Fruit fly (Drosophila melanogaster) whole organism, embryonic: Measurements from ENCODE around the gene Indy.

Experiments
- Asciz ChIP-seq: fragments of 200-800 bp; sonication (Bioruptor generic); optimal IDR thresholded peaks from 2 replicates; lab custom pipeline; 2017; ENCODE audit warnings: missing biosample characterization, mild to moderate bottlenecking, missing genetic modification characterization, missing genetic modification reagents
- B-H1 ChIP-seq: fragments of 200-800 bp; sonication (Bioruptor generic); IDR thresholded peaks from 3 replicates; pipeline ENCODE4 v1.3.6; 2022; ENCODE audit warnings: missing biosample characterization, missing genetic modification characterization
- CG10959 ChIP-seq: fragments of 200-800 bp; sonication (Bioruptor generic); IDR thresholded peaks from 2 replicates; pipeline ENCODE4 v1.3.6; 2022; ENCODE audit warnings: missing biosample characterization, missing genetic modification characterization
- CG11695 ChIP-seq: fragments of 200-800 bp; sonication (Bioruptor generic); IDR thresholded peaks from 3 replicates; pipeline ENCODE4 v1.3.6; 2022; ENCODE audit warnings: missing biosample characterization, missing genetic modification characterization
- CG12104 ChIP-seq: fragments of 200-800 bp; sonication (Bioruptor generic); optimal IDR thresholded peaks from 3 replicates; lab custom pipeline; 2016; ENCODE audit warnings: missing biosample characterization, missing genetic modification characterization
- CG12391 ChIP-seq: fragments of 200-800 bp; sonication (Bioruptor generic); optimal IDR thresholded peaks from 3 replicates; lab custom pipeline; 2018; ENCODE audit warnings: missing biosample characterization, mild to moderate bottlenecking, missing genetic modification characterization, moderate library complexity
- CG12744 ChIP-seq: fragments of 200-800 bp; sonication (Bioruptor generic); optimal IDR thresholded peaks from 2 replicates; lab custom pipeline; 2016; ENCODE audit warnings: missing biosample characterization, missing genetic modification characterization
- CG14710 ChIP-seq: fragments of 200-800 bp; sonication (Bioruptor generic); optimal IDR thresholded peaks from 3 replicates; lab custom pipeline; 2019; ENCODE audit warnings: missing biosample characterization, mild to moderate bottlenecking, missing genetic modification characterization, moderate library complexity
- CG17385 ChIP-seq: fragments of 200-800 bp; sonication (Bioruptor generic); optimal IDR thresholded peaks from 3 replicates; lab custom pipeline; 2018; ENCODE audit warnings: missing biosample characterization, mild to moderate bottlenecking, missing genetic modification characterization
- CG17829 ChIP-seq: fragments of 200-800 bp; optimal IDR thresholded peaks from 2 replicates; lab custom pipeline; 2019; ENCODE audit warnings: missing biosample characterization, mild to moderate bottlenecking, missing genetic modification characterization, moderate library complexity
- CG1792 ChIP-seq: fragments of 200-800 bp; sonication (Bioruptor generic); optimal IDR thresholded peaks from 2 replicates; lab custom pipeline; 2016; ENCODE audit warnings: missing biosample characterization, missing genetic modification characterization
- CG30431 ChIP-seq: fragments of 200-800 bp; sonication (Bioruptor generic); optimal IDR thresholded peaks from 2 replicates; lab custom pipeline; 2017; ENCODE audit warnings: missing biosample characterization, missing genetic modification characterization
- CG3995 ChIP-seq: fragments of 200-800 bp; sonication (Bioruptor generic); optimal IDR thresholded peaks from 3 replicates; lab custom pipeline; 2016; ENCODE audit warnings: missing biosample characterization, missing genetic modification characterization
- CG5953 ChIP-seq: fragments of 200-800 bp; sonication (Bioruptor generic); IDR thresholded peaks from 2 replicates; pipeline ENCODE4 v1.3.6; 2022; ENCODE audit warnings: missing biosample characterization, missing genetic modification characterization
- CG6175 ChIP-seq: fragments of 200-800 bp; sonication (Bioruptor generic); IDR thresholded peaks from 3 replicates; pipeline ENCODE4 v1.3.6; 2022; ENCODE audit warnings: missing biosample characterization, missing genetic modification characterization
- CG6272 ChIP-seq: fragments of 200-800 bp; sonication (Bioruptor generic); IDR thresholded peaks from 2 replicates; pipeline ENCODE4 v1.3.6; 2022; ENCODE audit warnings: missing biosample characterization, missing genetic modification characterization
- CG6813 ChIP-seq: fragments of 200-800 bp; sonication (Bioruptor generic); optimal IDR thresholded peaks from 2 replicates; lab custom pipeline; 2017; ENCODE audit warnings: missing biosample characterization, missing genetic modification characterization, mild to moderate bottlenecking, moderate library complexity, missing genetic modification reagents
- CG8765 ChIP-seq: fragments of 200-800 bp; sonication (Bioruptor generic); IDR thresholded peaks from 2 replicates; pipeline ENCODE4 v1.3.6; 2022; ENCODE audit warnings: missing biosample characterization, missing genetic modification characterization
- CG9609 ChIP-seq: fragments of 200-800 bp; sonication (Bioruptor generic); optimal IDR thresholded peaks from 3 replicates; lab custom pipeline; 2016; ENCODE audit warnings: missing biosample characterization, missing genetic modification characterization
- D ChIP-seq, 2 experiments: fragments of 200-800 bp in 1 of 2; fragments of >200 bp in 1 of 2; sonication (Bioruptor generic) in 1 of 2; optimal IDR thresholded peaks; 2 replicates in 1 of 2; 3 replicates in 1 of 2; lab custom pipeline; 2017; ENCODE audit warnings: mild to moderate bottlenecking in 1 of 2, missing biosample characterization in 1 of 2, missing genetic modification characterization in 1 of 2, missing genetic modification reagents in 1 of 2
- Deaf1 ChIP-seq: fragments of 200-800 bp; optimal IDR thresholded peaks from 3 replicates; lab custom pipeline; 2019; ENCODE audit warnings: missing biosample characterization, mild to moderate bottlenecking, missing genetic modification characterization, moderate library complexity
- Dek ChIP-seq: fragments of 200-800 bp; sonication (Bioruptor generic); optimal IDR thresholded peaks from 3 replicates; lab custom pipeline; 2019; ENCODE audit warnings: missing biosample characterization, mild to moderate bottlenecking, missing genetic modification characterization, moderate library complexity
- Fer1 ChIP-seq: fragments of 200-800 bp; sonication (Bioruptor generic); optimal IDR thresholded peaks from 2 replicates; lab custom pipeline; 2017; ENCODE audit warnings: missing biosample characterization, mild to moderate bottlenecking, missing genetic modification characterization
- NC2β ChIP-seq: fragments of 200-800 bp; sonication (Bioruptor generic); optimal IDR thresholded peaks from 2 replicates; lab custom pipeline; 2016; ENCODE audit warnings: missing biosample characterization, missing genetic modification characterization
- NFAT ChIP-seq: fragments of 200-800 bp; sonication (Bioruptor generic); IDR thresholded peaks from 2 replicates; pipeline ENCODE4 v1.3.6; 2022; ENCODE audit warnings: missing biosample characterization, missing genetic modification characterization
- Side ChIP-seq: fragments of 200-800 bp; sonication (Bioruptor generic); optimal IDR thresholded peaks from 2 replicates; lab custom pipeline; 2016; ENCODE audit warnings: missing biosample characterization, missing genetic modification characterization
- Six4 ChIP-seq: fragments of 200-800 bp; sonication (Bioruptor generic); optimal IDR thresholded peaks from 2 replicates; lab custom pipeline; 2016; ENCODE audit warnings: missing biosample characterization, missing genetic modification characterization
- Spps ChIP-seq: fragments of 200-800 bp; sonication (Bioruptor generic); optimal IDR thresholded peaks from 2 replicates; lab custom pipeline; 2018; ENCODE audit warnings: missing biosample characterization, mild to moderate bottlenecking, missing genetic modification characterization
- Sry-δ ChIP-seq: fragments of 200-800 bp; sonication (Bioruptor generic); optimal IDR thresholded peaks from 2 replicates; lab custom pipeline; 2016; ENCODE audit warnings: missing biosample characterization, missing genetic modification characterization
- Stat92E ChIP-seq, 3 experiments: fragments of >200 bp in 2 of 3; fragments of 200-800 bp in 1 of 3; sonication (Bioruptor generic) in 1 of 3; optimal IDR thresholded peaks; 2 replicates each; lab custom pipeline; 2017 to 2019; ENCODE audit warnings: missing biosample characterization in 3 of 3, missing genetic modification characterization in 3 of 3, mild to moderate bottlenecking in 1 of 3, moderate library complexity in 1 of 3
- TFAM ChIP-seq: fragments of 200-800 bp; sonication (Bioruptor generic); optimal IDR thresholded peaks from 2 replicates; lab custom pipeline; 2017; ENCODE audit warnings: missing biosample characterization, missing genetic modification characterization, inconsistent platforms
- ap ChIP-seq: fragments of 200-800 bp; sonication (Bioruptor generic); IDR thresholded peaks from 2 replicates; pipeline ENCODE4 v1.3.6; 2022; ENCODE audit warnings: missing biosample characterization, missing genetic modification characterization
- bab2 ChIP-seq: fragments of 200-800 bp; sonication (Bioruptor generic); optimal IDR thresholded peaks from 2 replicates; lab custom pipeline; 2016; ENCODE audit warnings: missing biosample characterization, missing genetic modification characterization
- bowl ChIP-seq: fragments of 200-800 bp; sonication (Bioruptor generic); IDR thresholded peaks from 2 replicates; pipeline ENCODE4 v1.3.6; 2022; ENCODE audit warnings: missing biosample characterization, missing genetic modification characterization
- chn ChIP-seq: fragments of 200-800 bp; sonication (Bioruptor generic); optimal IDR thresholded peaks from 2 replicates; lab custom pipeline; 2016; ENCODE audit warnings: missing biosample characterization, missing genetic modification characterization
- dm ChIP-seq: fragments of 200-800 bp; sonication (Bioruptor generic); optimal IDR thresholded peaks from 3 replicates; lab custom pipeline; 2016; ENCODE audit warnings: missing biosample characterization, missing genetic modification characterization
- emc ChIP-seq: fragments of 200-800 bp; sonication (Bioruptor generic); optimal IDR thresholded peaks from 2 replicates; lab custom pipeline; 2016; ENCODE audit warnings: missing biosample characterization, missing genetic modification characterization
- en ChIP-seq: fragments of 200-800 bp; sonication (Bioruptor generic); optimal IDR thresholded peaks from 2 replicates; lab custom pipeline; 2016; ENCODE audit warnings: missing biosample characterization, missing genetic modification characterization
- eyg ChIP-seq: fragments of 200-800 bp; sonication (Bioruptor generic); optimal IDR thresholded peaks from 3 replicates; lab custom pipeline; 2016; ENCODE audit warnings: missing biosample characterization, missing genetic modification characterization
- fd96Cb ChIP-seq: fragments of 200-800 bp; sonication (Bioruptor generic); optimal IDR thresholded peaks from 2 replicates; lab custom pipeline; 2018; ENCODE audit warnings: missing biosample characterization, mild to moderate bottlenecking, missing genetic modification characterization, moderate library complexity
- ftz-f1 ChIP-seq: fragments of 200-800 bp; sonication (Bioruptor generic); optimal IDR thresholded peaks from 2 replicates; lab custom pipeline; 2016; ENCODE audit warnings: missing biosample characterization, missing genetic modification characterization
- gcm ChIP-seq: fragments of 200-800 bp; sonication (Bioruptor generic); optimal IDR thresholded peaks from 2 replicates; lab custom pipeline; 2019; ENCODE audit warnings: missing biosample characterization, mild to moderate bottlenecking, missing genetic modification characterization, moderate library complexity
- hkb ChIP-seq, 2 experiments: fragments of 200-800 bp in 1 of 2; fragments of >200 bp in 1 of 2; sonication (Bioruptor generic) in 1 of 2; IDR thresholded peaks in 1 of 2; optimal IDR thresholded peaks in 1 of 2; 2 replicates each; pipeline versions ENCODE4 v1.3.6 to Lab custom; 2017 to 2022; ENCODE audit warnings: missing biosample characterization in 1 of 2, missing genetic modification characterization in 1 of 2
- hth ChIP-seq: fragments of >200 bp; optimal IDR thresholded peaks from 2 replicates; lab custom pipeline; 2017; ENCODE audit warnings: inconsistent platforms
- lab ChIP-seq: fragments of 200-800 bp; sonication (Bioruptor generic); optimal IDR thresholded peaks from 3 replicates; lab custom pipeline; 2017; ENCODE audit warnings: missing biosample characterization, missing genetic modification characterization, mild to moderate bottlenecking, moderate library complexity, missing genetic modification reagents
- mirr ChIP-seq: fragments of 200-800 bp; sonication (Bioruptor generic); optimal IDR thresholded peaks from 3 replicates; lab custom pipeline; 2018; ENCODE audit warnings: missing biosample characterization, mild to moderate bottlenecking, missing genetic modification characterization
- mld ChIP-seq: fragments of 200-800 bp; sonication (Bioruptor generic); IDR thresholded peaks from 3 replicates; pipeline ENCODE4 v1.3.6; 2022; ENCODE audit warnings: missing biosample characterization, missing genetic modification characterization; ENCODE audit not compliant: partially characterized antibody
- pzg ChIP-seq: fragments of 200-800 bp; sonication (Bioruptor generic); optimal IDR thresholded peaks from 3 replicates; lab custom pipeline; 2018; ENCODE audit warnings: missing biosample characterization, mild to moderate bottlenecking, missing genetic modification characterization, moderate library complexity
- ttk ChIP-seq: fragments of 200-800 bp; sonication (Bioruptor generic); IDR thresholded peaks from 2 replicates; pipeline ENCODE4 v2.1.2; 2022; ENCODE audit warnings: missing biosample characterization, missing genetic modification characterization
- wor ChIP-seq: fragments of 200-800 bp; sonication (Bioruptor generic); IDR thresholded peaks from 2 replicates; pipeline ENCODE4 v1.3.6; 2022; ENCODE audit warnings: missing biosample characterization, missing genetic modification characterization
- zfh2 ChIP-seq: fragments of 200-800 bp; sonication (Bioruptor generic); optimal IDR thresholded peaks from 2 replicates; lab custom pipeline; 2016; ENCODE audit warnings: missing biosample characterization, missing genetic modification characterization

The Indy gene

dm6 chr3L:18801194-18801695, 44.8 kb downstream of the Indy start, which contains the start of gene ftz-f1 (continued):
- TF ChIP-seq CG30431 (GFP tag; lab: Kevin White, UChicago): no peak
- TF ChIP-seq hkb (optimal IDR thresholded peaks at IDR 0.05; lab: Kevin White, UChicago): no peak
- 0 out of 2 replicates have a peak, but pooled peaks have one; percentile 11 for TF ChIP-seq hkb (GFP tag; IDR thresholded peaks at IDR 0.05; lab: Robert Waterston, UW)
- TF ChIP-seq emc: no peak
- TF ChIP-seq CG17829 (tag; lab: Kevin White, UChicago): peak; percentile 47
- TF ChIP-seq wor (GFP tag; lab: Robert Waterston, UW): no peak
- TF ChIP-seq ttk (GFP tag; lab: Robert Waterston, UW): no peak
- no peak for TF ChIP-seq B-H1 (GFP tag; lab: Robert Waterston, UW)
- no peak for TF ChIP-seq CG10959
- TF ChIP-seq pzg (GFP tag; lab: Kevin White, UChicago): peak; percentile 89
- TF ChIP-seq mld: peak; percentile 58; the same call in 1 of the 3 replicates
- no peak for TF ChIP-seq Stat92E (GFP tag; optimal IDR thresholded peaks at IDR 0.05; lab: Kevin White, UChicago)
- no peak for TF ChIP-seq CG3995 (GFP tag; lab: Kevin White, UChicago)
- no peak for TF ChIP-seq CG6175 (GFP tag; lab: Robert Waterston, UW)
- TF ChIP-seq Spps (tag; lab: Kevin White, UChicago): no peak
- no peak for TF ChIP-seq chn
- peak; percentile 68 for TF ChIP-seq gcm (GFP tag; lab: Kevin White, UChicago)
- TF ChIP-seq hth (lab: Kevin White, UChicago): no peak
- 0 out of 2 replicates have a peak, but pooled peaks have one; percentile 22 for TF ChIP-seq NFAT (GFP tag; lab: Robert Waterston, UW)
- no peak for TF ChIP-seq lab (GFP tag; lab: Kevin White, UChicago)
- no peak for TF ChIP-seq Asciz (GFP tag; lab: Kevin White, UChicago)
- TF ChIP-seq CG5953 (GFP tag; lab: Robert Waterston, UW): no peak
- TF ChIP-seq bab2 (GFP tag; lab: Kevin White, UChicago): no peak
- TF ChIP-seq Side (GFP tag; lab: Kevin White, UChicago): peak; percentile 24
- TF ChIP-seq TFAM (GFP tag; lab: Kevin White, UChicago): no peak
- no peak for TF ChIP-seq CG11695 (GFP tag; lab: Robert Waterston, UW)
- TF ChIP-seq CG12104 (GFP tag; lab: Kevin White, UChicago): no peak
- TF ChIP-seq CG12391 (tag; lab: Kevin White, UChicago): peak; percentile 33
- peak; percentile 68 for TF ChIP-seq Sry-δ (GFP tag; lab: Kevin White, UChicago)
- TF ChIP-seq NC2β (GFP tag; lab: Kevin White, UChicago): no peak
- no peak for TF ChIP-seq eyg (GFP tag; lab: Kevin White, UChicago)
- no peak for TF ChIP-seq CG9609
- TF ChIP-seq Dek (tag; lab: Kevin White, UChicago): no peak
- TF ChIP-seq Fer1 (GFP tag; lab: Kevin White, UChicago): peak; percentile 71
- no peak for TF ChIP-seq bowl (GFP tag; lab: Robert Waterston, UW)
- peak; percentile 85 for TF ChIP-seq mirr (GFP tag; lab: Kevin White, UChicago)
- peak; percentile 31 for TF ChIP-seq CG6813 (GFP tag; lab: Kevin White, UChicago)
- no peak for TF ChIP-seq CG6272 (GFP tag; lab: Robert Waterston, UW)
- no peak for TF ChIP-seq en (GFP tag; lab: Kevin White, UChicago)
- no peak for TF ChIP-seq CG8765 (GFP tag; lab: Robert Waterston, UW)
- TF ChIP-seq zfh2 (GFP tag; lab: Kevin White, UChicago): no peak
- TF ChIP-seq D (optimal IDR thresholded peaks at IDR 0.05; lab: Kevin White, UChicago): no peak
- TF ChIP-seq D (GFP tag; optimal IDR thresholded peaks at IDR 0.05; lab: Kevin White, UChicago): no peak
- peak; percentile 28 for TF ChIP-seq CG12744
- TF ChIP-seq Deaf1 (tag; lab: Kevin White, UChicago): peak; percentile 74
- TF ChIP-seq Six4 (GFP tag; lab: Kevin White, UChicago): no peak
- peak; percentile 100 for TF ChIP-seq ftz-f1
- TF ChIP-seq ap: no peak
- no peak for TF ChIP-seq dm (GFP tag; lab: Kevin White, UChicago)
- peak; percentile 22 for TF ChIP-seq CG14710 (tag; lab: Kevin White, UChicago)
- no peak for TF ChIP-seq fd96Cb
- TF ChIP-seq CG17385 (GFP tag; lab: Kevin White, UChicago): peak; percentile 92
- no peak for TF ChIP-seq CG1792 (GFP tag; lab: Kevin White, UChicago)
